In genomic region chrIV:7453661-7454159, ce11 we compare ENCODE assay signal across 6 worm cellular contexts.
TF ChIP-seq lines count a peak whose summit lies in the region.

No protein-coding gene starts in this region.

TF ChIP-seq in whole organism, L1 larva, 84 proteins besides CTCF, POLR2A, EP300 and RAD21:
- TF ChIP-seq zip-4 (GFP tag; optimal IDR thresholded peaks at IDR 0.05; lab: Kevin White, UChicago) (no peak), isw-1 (GFP tag; IDR thresholded peaks at IDR 0.05; lab: Robert Waterston, UW) (0 out of 2 replicates have a peak, but pooled peaks have one; percentile 7), dsc-1 (tag; optimal IDR thresholded peaks at IDR 0.05; lab: Kevin White, UChicago) (no peak), egl-13 (tag; optimal IDR thresholded peaks at IDR 0.05; lab: Kevin White, UChicago) (no peak), fkh-10 (GFP tag; optimal IDR thresholded peaks at IDR 0.05; lab: Kevin White, UChicago) (peak; percentile 16), ceh-8 (GFP tag; optimal IDR thresholded peaks at IDR 0.05; lab: Kevin White, UChicago) (peak; percentile 28), nhr-237 (tag; optimal IDR thresholded peaks at IDR 0.05; lab: Kevin White, UChicago) (no peak), fkh-8 (tag; optimal IDR thresholded peaks at IDR 0.05; lab: Kevin White, UChicago) (peak; percentile 17), nhr-12 (tag; optimal IDR thresholded peaks at IDR 0.05; lab: Kevin White, UChicago) (no peak), ceh-82 (tag; optimal IDR thresholded peaks at IDR 0.05; lab: Kevin White, UChicago) (peak in 1 of 3 experiments; percentile 36), lin-14 (GFP tag; optimal IDR thresholded peaks at IDR 0.05; lab: Kevin White, UChicago) (peak; percentile 74)

TF ChIP-seq in whole organism, L2 larva, 48 proteins besides CTCF, POLR2A, EP300 and RAD21:
- no peak for TF ChIP-seq dmd-4 (tag; optimal IDR thresholded peaks at IDR 0.05; lab: Kevin White, UChicago)
- TF ChIP-seq sma-9 (GFP tag; optimal IDR thresholded peaks at IDR 0.05; lab: Kevin White, UChicago) = peak; percentile 6
- no peak for TF ChIP-seq sma-9 (tag; optimal IDR thresholded peaks at IDR 0.05; lab: Kevin White, UChicago)
- TF ChIP-seq sem-4 (tag; optimal IDR thresholded peaks at IDR 0.05; lab: Kevin White, UChicago) = peak; percentile 12
- peak; percentile 15 for TF ChIP-seq nhr-129 (tag; optimal IDR thresholded peaks at IDR 0.05; lab: Kevin White, UChicago)
- peak; percentile 69 for TF ChIP-seq unc-55 (GFP tag; optimal IDR thresholded peaks at IDR 0.05; lab: Kevin White, UChicago)

TF ChIP-seq in whole organism, L3 larva, 47 proteins besides CTCF, POLR2A, EP300 and RAD21:
- TF ChIP-seq lin-15B (tag; optimal IDR thresholded peaks at IDR 0.05; lab: Kevin White, UChicago) = no peak
- TF ChIP-seq lin-39 (tag; optimal IDR thresholded peaks at IDR 0.05; lab: Kevin White, UChicago) = peak; percentile 20

TF ChIP-seq in whole organism, L4 larva, 104 proteins besides CTCF, POLR2A, EP300 and RAD21:
- TF ChIP-seq ctbp-1 (GFP tag; IDR thresholded peaks at IDR 0.05; lab: Robert Waterston, UW) (0 out of 2 replicates have a peak, but pooled peaks have one; percentile 12), ces-1 (GFP tag; optimal IDR thresholded peaks at IDR 0.05; lab: Kevin White, UChicago) (peak; percentile 3), unc-62 (GFP tag; optimal IDR thresholded peaks at IDR 0.05 in 1 of 2; lab: Kevin White, UChicago) (peak in 1 of 2 experiments; percentile 93), unc-62 (tag; optimal IDR thresholded peaks at IDR 0.05; lab: Kevin White, UChicago) (no peak), spr-1 (tag; optimal IDR thresholded peaks at IDR 0.05; lab: Kevin White, UChicago) (no peak)

TF ChIP-seq in whole organism, late embryonic, 69 proteins besides CTCF, POLR2A, EP300 and RAD21:
- TF ChIP-seq unc-3 (GFP tag; conservative IDR thresholded peaks at IDR 0.05; lab: Robert Waterston, UW) (no peak), unc-3 (tag; optimal IDR thresholded peaks at IDR 0.05; lab: Kevin White, UChicago) (no peak), unc-42 (tag; optimal IDR thresholded peaks at IDR 0.05; lab: Kevin White, UChicago) (peak; percentile 43), ceh-14 (tag; optimal IDR thresholded peaks at IDR 0.05; lab: Kevin White, UChicago) (peak; percentile 21), ceh-31 (tag; optimal IDR thresholded peaks at IDR 0.05; lab: Kevin White, UChicago) (peak; percentile 32)

TF ChIP-seq in whole organism, mixed stage, embryonic, 35 proteins besides CTCF, POLR2A, EP300 and RAD21:
- TF ChIP-seq nhr-28 (tag; optimal IDR thresholded peaks at IDR 0.05; lab: Kevin White, UChicago) (no peak), bed-3 (GFP tag; optimal IDR thresholded peaks at IDR 0.05; lab: Kevin White, UChicago) (no peak), nhr-76 (tag; optimal IDR thresholded peaks at IDR 0.05; lab: Kevin White, UChicago) (no peak), nhr-2 (tag; optimal IDR thresholded peaks at IDR 0.05; lab: Kevin White, UChicago) (no peak), ces-1 (GFP tag; optimal IDR thresholded peaks at IDR 0.05; lab: Kevin White, UChicago) (peak; percentile 75), M03D4.4 (tag; optimal IDR thresholded peaks at IDR 0.05; lab: Kevin White, UChicago) (no peak)

Comparison
In these comparisons a context has a peak if more than half of its experiments do, and no peak if none do; other contexts are left out.
1. Of the 29 proteins assayed by ChIP-seq in both whole organism, L4 larva and whole organism, L1 larva: peak only in whole organism, L4 larva: ces-1; only in whole organism, L1 larva: fkh-10; in both: none; in neither: 25; mixed calls (peak in some experiments, not most) for 2.